Fruit fly (Drosophila melanogaster) ovary, adult (tissue): ENCODE results near the gene PIP82.

Experiments used
- CG17801 ChIP-seq: fragments of 200-800 bp; optimal IDR thresholded peaks from 2 replicates; lab custom pipeline; 2019; ENCODE audit warnings: missing biosample characterization, mild to moderate bottlenecking, missing genetic modification characterization, moderate library complexity; ENCODE audit not compliant: partially characterized antibody

Gene PIP82

dm6 chrX:8510731-8511130 is 18.8 kb downstream of the PIP82 start:
- no peak for TF ChIP-seq CG17801 (GFP tag; lab: Kevin White, UChicago)

dm6 chrX:8505023-8505604 is 24.4 kb downstream of the PIP82 start:
- no peak for TF ChIP-seq CG17801 (GFP tag; lab: Kevin White, UChicago)

- TF ChIP-seq CG17801 (GFP tag; lab: Kevin White, UChicago): no peak
Measured at dm6 chrX:8502053-8502452, 27.4 kb downstream of the PIP82 start.

dm6 chrX:8501374-8501773 is 28.1 kb downstream of the PIP82 start:
- no peak for TF ChIP-seq CG17801 (GFP tag; lab: Kevin White, UChicago)

- TF ChIP-seq CG17801 (GFP tag; lab: Kevin White, UChicago): no peak
Measured at dm6 chrX:8499151-8499550, 30.3 kb downstream of the PIP82 start.

dm6 chrX:8497604-8498232 is 31.8 kb downstream of the PIP82 start:
- no peak for TF ChIP-seq CG17801 (GFP tag; lab: Kevin White, UChicago)

dm6 chrX:8496362-8496761 is 33.1 kb downstream of the PIP82 start:
- no peak for TF ChIP-seq CG17801 (GFP tag; lab: Kevin White, UChicago)

dm6 chrX:8493473-8493872 is 36.0 kb downstream of the PIP82 start:
- no peak for TF ChIP-seq CG17801 (GFP tag; lab: Kevin White, UChicago)

- no peak for TF ChIP-seq CG17801 (GFP tag; lab: Kevin White, UChicago)
Measured at dm6 chrX:8492849-8493248, 36.6 kb downstream of the PIP82 start.

dm6 chrX:8491452-8492046 is 37.9 kb downstream of the PIP82 start:
- no peak for TF ChIP-seq CG17801 (GFP tag; lab: Kevin White, UChicago)

dm6 chrX:8490976-8491345 is 38.5 kb downstream of the PIP82 start:
- no peak for TF ChIP-seq CG17801 (GFP tag; lab: Kevin White, UChicago)

- TF ChIP-seq CG17801 (GFP tag; lab: Kevin White, UChicago): no peak
Measured at dm6 chrX:8490291-8490975, 39.1 kb downstream of the PIP82 start.

dm6 chrX:8489485-8489970 is 40.0 kb downstream of the PIP82 start, which contains the start of gene otu:
TSS of gene otu (minus strand) at chrX:8489535.
- TF ChIP-seq CG17801 (GFP tag; lab: Kevin White, UChicago): no peak

dm6 chrX:8489048-8489447 is 40.5 kb downstream of the PIP82 start, which contains the start of gene CG33181:
TSS of gene CG33181 (plus strand) at chrX:8489348.
- TF ChIP-seq CG17801 (GFP tag; lab: Kevin White, UChicago): no peak

- no peak for TF ChIP-seq CG17801 (GFP tag; lab: Kevin White, UChicago)
Measured at dm6 chrX:8484778-8485177, 44.7 kb downstream of the PIP82 start.
